Worm (Caenorhabditis elegans) whole organism, young adult: ENCODE results near the gene sup-12.

Experiments used
- F52B5.7 ChIP-seq: sonication (generic microtip); optimal IDR thresholded peaks from 2 replicates; lab custom pipeline; 2016; ENCODE audit warnings: mild to moderate bottlenecking, missing genetic modification characterization, missing compliant biosample characterization
- ceh-40 ChIP-seq: fragments of 200-800 bp; sonication (Bioruptor generic); IDR thresholded peaks from 2 replicates; pipeline ENCODE4 v1.3.6; 2022; ENCODE audit warnings: missing genetic modification characterization, missing compliant biosample characterization

DNA sequence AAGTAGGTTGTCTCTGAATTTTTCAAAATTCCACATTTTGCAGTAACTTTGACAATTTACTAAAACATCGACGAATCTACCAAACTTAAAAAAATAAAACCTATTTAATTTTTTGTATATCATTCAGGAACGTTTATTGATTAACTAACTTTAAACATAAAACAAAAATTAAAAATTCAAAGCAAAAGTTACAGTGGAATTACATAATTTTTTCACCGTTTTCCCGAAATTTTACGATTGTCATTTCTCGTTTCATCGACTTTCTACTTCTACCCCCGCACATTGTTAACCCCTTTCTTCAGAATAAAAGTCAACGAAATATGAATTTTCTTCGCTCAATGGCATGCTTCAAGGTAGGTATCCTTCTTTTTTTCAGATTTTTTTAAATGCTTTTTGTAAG lies 26.2 kb upstream of the sup-12 start, which contains the start of gene F47F2.1:
- TF ChIP-seq ceh-40 (GFP tag; lab: Robert Waterston, UW): no peak
- TF ChIP-seq F52B5.7 (tag; lab: Kevin White, UChicago): no peak
